Worm (Caenorhabditis elegans) whole organism, L1 larva: ENCODE data around the gene rps-4.

Experiments used
- nhr-20 ChIP-seq: sonication (generic microtip); optimal IDR thresholded peaks from 2 replicates; lab custom pipeline; 2016; ENCODE audit warnings: mild to moderate bottlenecking, missing genetic modification characterization, missing compliant biosample characterization
- sox-4 ChIP-seq: sonication (generic microtip); optimal IDR thresholded peaks from 2 replicates; lab custom pipeline; 2016; ENCODE audit warnings: missing genetic modification characterization, missing compliant biosample characterization
- unc-130 ChIP-seq: fragments of 150-350 bp; optimal IDR thresholded peaks from 2 replicates; lab custom pipeline; 2017; ENCODE audit warnings: missing biosample characterization, missing genetic modification characterization, inconsistent platforms
- ztf-11 ChIP-seq, 2 experiments: sonication (generic microtip); optimal IDR thresholded peaks; 2 replicates each; lab custom pipeline; 2016 to 2017; ENCODE audit warnings: missing genetic modification characterization in 2 of 2, missing biosample characterization in 1 of 2, missing compliant biosample characterization in 1 of 2

- TF ChIP-seq sox-4 (tag; lab: Kevin White, UChicago) (no peak), unc-130 (tag; lab: Kevin White, UChicago) (no peak), ztf-11 (tag; optimal IDR thresholded peaks at IDR 0.05; lab: Kevin White, UChicago) (no peak), nhr-20 (tag; lab: Kevin White, UChicago) (no peak)
Measured at ce11 chrIV:7067446-7067845, 17.0 kb downstream of the rps-4 start.
